Worm (Caenorhabditis elegans): Measurements from ENCODE around the gene F12E12.6.

DNA sequence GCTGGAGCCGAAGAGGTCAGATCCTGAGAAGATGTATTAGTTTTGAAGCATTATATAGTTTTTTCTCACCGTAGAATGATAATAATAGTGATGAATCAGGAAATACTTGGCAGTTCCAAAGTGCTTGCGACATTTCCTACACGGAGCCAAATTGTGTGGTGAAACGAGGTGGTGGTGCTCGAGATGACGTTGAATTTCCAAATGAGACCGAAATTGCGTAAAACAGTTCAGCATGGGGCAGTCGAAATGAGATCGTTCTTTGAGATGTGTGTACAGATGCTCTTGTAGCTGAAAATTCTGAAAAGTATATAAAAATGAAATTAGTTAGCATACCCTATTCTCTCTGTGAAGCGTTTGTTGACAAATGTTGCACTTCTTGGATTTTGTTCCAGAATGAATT is 8.7 kb downstream of the F12E12.6 start, which contains the start of gene C46E10.8:
- no peak for TF ChIP-seq ama-1 (optimal IDR thresholded peaks at IDR 0.05)
- no peak for TF ChIP-seq nhr-6 (tag; optimal IDR thresholded peaks at IDR 0.05)
- TF ChIP-seq nhr-77 (tag; optimal IDR thresholded peaks at IDR 0.05) = no peak
- no peak for TF ChIP-seq mdl-1 (tag; optimal IDR thresholded peaks at IDR 0.05)
- no peak for TF ChIP-seq unc-62 (GFP tag; optimal IDR thresholded peaks at IDR 0.05)

Measured in whole organism, L2 larva.